Worm (Caenorhabditis elegans): ENCODE measurements around the gene C01B9.1.
A peak's percentile ranks its signal among the peaks of the same experiment; 100 is the strongest.

Gene C01B9.1

ce11 chrII:13771335-13771734 lies at the start of gene C01B9.1:
C01B9.1 (plus strand) TSS chrII:13771575.
- no peak for TF ChIP-seq nhr-28 (tag; optimal IDR thresholded peaks at IDR 0.05)
- no peak for TF ChIP-seq nhr-76 (tag; optimal IDR thresholded peaks at IDR 0.05)
- TF ChIP-seq ceh-83 (GFP tag; optimal IDR thresholded peaks at IDR 0.05) = no peak
- no peak for TF ChIP-seq flh-1 (GFP tag; optimal IDR thresholded peaks at IDR 0.05)
- TF ChIP-seq ces-1 (GFP tag; optimal IDR thresholded peaks at IDR 0.05) = no peak
- no peak for TF ChIP-seq hlh-1 (tag; optimal IDR thresholded peaks at IDR 0.05)
- TF ChIP-seq ceh-39 (tag; optimal IDR thresholded peaks at IDR 0.05) = no peak
- TF ChIP-seq blmp-1 (tag; optimal IDR thresholded peaks at IDR 0.05) = no peak
- TF ChIP-seq elt-3 (tag; optimal IDR thresholded peaks at IDR 0.05) = no peak
- no peak for TF ChIP-seq nhr-237 (tag; optimal IDR thresholded peaks at IDR 0.05)
- TF ChIP-seq ham-2 (GFP tag; optimal IDR thresholded peaks at IDR 0.05) = no peak
- TF ChIP-seq elt-1 (tag; optimal IDR thresholded peaks at IDR 0.05; ENCODE audit: borderline replicate concordance, insufficient read depth) = no peak
- no peak for TF ChIP-seq pha-4 (tag; optimal IDR thresholded peaks at IDR 0.05)

ce11 chrII:13722763-13723162 lies 48.6 kb upstream of the C01B9.1 start, which contains the start of gene Y54G9A.5:
Y54G9A.5 (plus strand) TSS chrII:13723007.
- TF ChIP-seq mab-5 (tag; optimal IDR thresholded peaks at IDR 0.05) (no peak), lin-13 (tag; optimal IDR thresholded peaks at IDR 0.05) (no peak), nhr-28 (tag; optimal IDR thresholded peaks at IDR 0.05) (no peak), sptf-1 (tag; optimal IDR thresholded peaks at IDR 0.05) (no peak)

- TF ChIP-seq nhr-237 (tag; optimal IDR thresholded peaks at IDR 0.05) (no peak), unc-39 (tag; optimal IDR thresholded peaks at IDR 0.05) (no peak), M03D4.4 (tag; optimal IDR thresholded peaks at IDR 0.05) (no peak), elt-3 (tag; optimal IDR thresholded peaks at IDR 0.05) (no peak), nhr-12 (tag; optimal IDR thresholded peaks at IDR 0.05) (no peak), unc-62 (GFP tag; optimal IDR thresholded peaks at IDR 0.05) (no peak), sptf-1 (tag; optimal IDR thresholded peaks at IDR 0.05) (no peak), cnd-1 (tag; optimal IDR thresholded peaks at IDR 0.05) (no peak), zip-8 (tag; optimal IDR thresholded peaks at IDR 0.05) (no peak), sem-2 (GFP tag; optimal IDR thresholded peaks at IDR 0.05) (no peak), pha-4 (tag; optimal IDR thresholded peaks at IDR 0.05) (no peak), nhr-28 (tag; optimal IDR thresholded peaks at IDR 0.05) (no peak), nhr-76 (tag; optimal IDR thresholded peaks at IDR 0.05) (no peak), mab-5 (tag; optimal IDR thresholded peaks at IDR 0.05) (no peak), lin-13 (tag; optimal IDR thresholded peaks at IDR 0.05) (no peak), snpc-4 (tag; optimal IDR thresholded peaks at IDR 0.05) (no peak), mep-1 (tag; optimal IDR thresholded peaks at IDR 0.05) (no peak), ceh-43 (GFP tag; optimal IDR thresholded peaks at IDR 0.05) (no peak), lin-32 (GFP tag; optimal IDR thresholded peaks at IDR 0.05) (no peak)
Observed at ce11 chrII:13723754-13724153, 47.6 kb upstream of the C01B9.1 start.

ce11 chrII:13725793-13726192 lies 45.6 kb upstream of the C01B9.1 start, which contains the start of the genes Y54G9A.7 and bub-3:
Y54G9A.7 (minus strand) TSS chrII:13725799.
bub-3 (plus strand) TSS chrII:13726062.
- peak; percentile 27 for TF ChIP-seq lsy-2 (tag; optimal IDR thresholded peaks at IDR 0.05)
- no peak for TF ChIP-seq tbx-8 (GFP tag; optimal IDR thresholded peaks at IDR 0.05)
- TF ChIP-seq mep-1 (tag; optimal IDR thresholded peaks at IDR 0.05) = peak; percentile 14
- TF ChIP-seq nhr-237 (tag; optimal IDR thresholded peaks at IDR 0.05) = no peak

ce11 chrII:13729416-13729815 lies 42.0 kb upstream of the C01B9.1 start, which contains the start of gene Y54G9A.9:
Y54G9A.9 (plus strand) TSS chrII:13729716.
- TF ChIP-seq flh-1 (GFP tag; optimal IDR thresholded peaks at IDR 0.05) (no peak), unc-62 (GFP tag; optimal IDR thresholded peaks at IDR 0.05) (no peak), ceh-39 (tag; optimal IDR thresholded peaks at IDR 0.05) (no peak), nhr-12 (tag; optimal IDR thresholded peaks at IDR 0.05) (no peak), nhr-76 (tag; optimal IDR thresholded peaks at IDR 0.05) (no peak), ces-1 (GFP tag; optimal IDR thresholded peaks at IDR 0.05) (no peak)

ce11 chrII:13732146-13732545 lies 39.2 kb upstream of the C01B9.1 start:
- no peak for TF ChIP-seq flh-1 (GFP tag; optimal IDR thresholded peaks at IDR 0.05)
- no peak for TF ChIP-seq unc-120 (tag; optimal IDR thresholded peaks at IDR 0.05; ENCODE audit: poor library complexity, severe bottlenecking)
- no peak for TF ChIP-seq elt-3 (tag; optimal IDR thresholded peaks at IDR 0.05)
- no peak for TF ChIP-seq ces-1 (GFP tag; optimal IDR thresholded peaks at IDR 0.05)
- TF ChIP-seq mab-5 (tag; optimal IDR thresholded peaks at IDR 0.05) = no peak
- TF ChIP-seq mls-2 (tag; optimal IDR thresholded peaks at IDR 0.05) = no peak
- TF ChIP-seq elt-1 (tag; optimal IDR thresholded peaks at IDR 0.05; ENCODE audit: borderline replicate concordance, insufficient read depth) = no peak
- no peak for TF ChIP-seq lin-13 (tag; optimal IDR thresholded peaks at IDR 0.05)
- TF ChIP-seq pha-4 (tag; optimal IDR thresholded peaks at IDR 0.05) = no peak
- no peak for TF ChIP-seq zip-8 (tag; optimal IDR thresholded peaks at IDR 0.05)
- TF ChIP-seq cnd-1 (tag; optimal IDR thresholded peaks at IDR 0.05) = no peak
